Worm (Caenorhabditis elegans) whole organism, early embryonic: ENCODE results near the gene mrps-22.
A peak's percentile ranks its signal among the peaks of the same experiment; 100 is the strongest.

ENCODE experiments used
- B0310.2 ChIP-seq: sonication (generic microtip); optimal IDR thresholded peaks from 2 replicates; lab custom pipeline; 2016; ENCODE audit warnings: mild to moderate bottlenecking, missing genetic modification characterization, missing compliant biosample characterization
- F13C5.2 ChIP-seq: sonication (generic microtip); optimal IDR thresholded peaks from 2 replicates; lab custom pipeline; 2017; ENCODE audit warnings: mild to moderate bottlenecking, missing genetic modification characterization, inconsistent platforms, missing compliant biosample characterization
- aly-1 ChIP-seq: sonication (generic microtip); optimal IDR thresholded peaks from 2 replicates; lab custom pipeline; 2016; ENCODE audit warnings: missing genetic modification characterization, missing compliant biosample characterization
- ama-1 ChIP-seq: fragments of 150-350 bp; optimal IDR thresholded peaks from 2 replicates; lab custom pipeline; 2014
- ceh-13 ChIP-seq: fragments of 200-800 bp; sonication (Bioruptor generic); optimal IDR thresholded peaks from 2 replicates; lab custom pipeline; 2018; ENCODE audit warnings: mild to moderate bottlenecking, missing genetic modification characterization, missing compliant biosample characterization
- ceh-36 ChIP-seq: sonication (generic microtip); optimal IDR thresholded peaks from 2 replicates; lab custom pipeline; 2016; ENCODE audit warnings: missing genetic modification characterization, inconsistent platforms, missing compliant biosample characterization
- ets-7 ChIP-seq: sonication (generic microtip); optimal IDR thresholded peaks from 2 replicates; lab custom pipeline; 2016; ENCODE audit warnings: missing genotype, missing genetic modification characterization, missing compliant biosample characterization
- flt-1 ChIP-seq: fragments of 200-800 bp; sonication (Bioruptor generic); IDR thresholded peaks from 2 replicates; pipeline ENCODE4 v1.3.6; 2022; ENCODE audit warnings: missing genetic modification characterization, missing compliant biosample characterization
- hmbx-1 ChIP-seq: sonication (generic microtip); optimal IDR thresholded peaks from 2 replicates; lab custom pipeline; 2016; ENCODE audit warnings: mild to moderate bottlenecking, missing genetic modification characterization, missing compliant biosample characterization
- hmg-4 ChIP-seq: fragments of 200-800 bp; sonication (Bioruptor generic); optimal IDR thresholded peaks from 2 replicates; lab custom pipeline; 2018; ENCODE audit warnings: mild to moderate bottlenecking, missing genetic modification characterization, missing compliant biosample characterization
- hnd-1 ChIP-seq: sonication (generic microtip); optimal IDR thresholded peaks from 2 replicates; lab custom pipeline; 2016; ENCODE audit warnings: missing genetic modification characterization, missing compliant biosample characterization
- pes-1 ChIP-seq: fragments of 200-800 bp; sonication (Bioruptor generic); IDR thresholded peaks from 2 replicates; pipeline ENCODE4 v1.3.6; 2022; ENCODE audit warnings: missing genetic modification reagents, missing genetic modification characterization, missing compliant biosample characterization
- scrt-1 ChIP-seq: fragments of 200-800 bp; sonication (Bioruptor generic); IDR thresholded peaks from 2 replicates; pipeline ENCODE4 v1.3.6; 2022; ENCODE audit warnings: missing genetic modification characterization, missing compliant biosample characterization
- sea-1 ChIP-seq: fragments of 200-800 bp; sonication (Bioruptor generic); conservative IDR thresholded peaks from 2 replicates; pipeline ENCODE4 v1.3.6; 2022; ENCODE audit warnings: missing genetic modification characterization, missing compliant biosample characterization
- tbx-11 ChIP-seq: fragments of 200-800 bp; sonication (Bioruptor generic); IDR thresholded peaks from 2 replicates; pipeline ENCODE4 v1.3.6; 2022; ENCODE audit warnings: missing genetic modification characterization, missing compliant biosample characterization
- tbx-37 ChIP-seq: fragments of 200-800 bp; sonication (Bioruptor generic); conservative IDR thresholded peaks from 2 replicates; pipeline ENCODE4 v1.3.6; 2022; ENCODE audit warnings: missing genetic modification reagents, missing genetic modification characterization, missing compliant biosample characterization
- tra-4 ChIP-seq: sonication (generic microtip); optimal IDR thresholded peaks from 2 replicates; lab custom pipeline; 2017; ENCODE audit warnings: missing genetic modification characterization, missing compliant biosample characterization

Gene mrps-22

DNA sequence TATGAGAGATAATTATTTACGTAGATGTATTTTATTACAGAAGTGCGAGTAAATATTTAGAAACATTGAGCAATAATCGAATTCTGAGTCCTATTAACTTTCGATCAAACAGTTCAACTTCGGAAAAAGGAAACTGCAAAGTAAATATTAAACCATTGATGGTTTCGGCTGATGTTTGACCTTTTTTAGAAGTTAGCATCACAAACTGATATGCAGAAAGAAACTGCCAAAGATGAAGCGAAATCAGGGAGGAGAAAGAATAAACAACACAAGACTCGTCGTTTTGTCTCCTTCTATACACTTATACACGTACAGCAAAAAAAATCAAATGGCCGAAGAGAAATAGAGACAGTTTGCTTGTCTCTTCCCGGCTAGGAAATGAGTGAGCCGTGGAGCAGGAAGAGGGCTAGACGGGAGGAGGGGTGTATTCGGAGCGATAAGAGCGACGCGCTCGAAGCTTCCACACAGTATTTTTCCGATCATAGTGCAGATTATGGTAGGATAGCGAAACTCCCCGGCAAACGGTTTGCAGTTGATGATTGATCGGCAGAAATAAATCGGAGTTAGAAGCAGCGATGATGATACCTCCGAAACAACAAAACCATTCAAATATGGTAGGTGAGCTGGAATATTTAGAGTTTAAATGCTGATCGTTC, 25.7 kb upstream of the mrps-22 start:
- no peak for TF ChIP-seq ets-7 (tag; lab: Kevin White, UChicago)
- TF ChIP-seq sea-1 (GFP tag; lab: Robert Waterston, UW): no peak
- TF ChIP-seq tra-4: no peak
- no peak for TF ChIP-seq ama-1
- TF ChIP-seq hnd-1 (tag; lab: Kevin White, UChicago): no peak
- no peak for TF ChIP-seq scrt-1
- TF ChIP-seq hmbx-1: no peak
- no peak for TF ChIP-seq ceh-36 (tag; lab: Kevin White, UChicago)
- TF ChIP-seq B0310.2 (tag; lab: Kevin White, UChicago): no peak
- no peak for TF ChIP-seq flt-1 (GFP tag; lab: Robert Waterston, UW)
- no peak for TF ChIP-seq tbx-37 (GFP tag; lab: Robert Waterston, UW)
- TF ChIP-seq ceh-13 (GFP tag; lab: Kevin White, UChicago): no peak
- TF ChIP-seq hmg-4: no peak
- no peak for TF ChIP-seq F13C5.2 (tag; lab: Kevin White, UChicago)
- no peak for TF ChIP-seq pes-1 (GFP tag; lab: Robert Waterston, UW)
- no peak for TF ChIP-seq tbx-11 (GFP tag; lab: Robert Waterston, UW)
- TF ChIP-seq aly-1 (tag; lab: Kevin White, UChicago): no peak

DNA sequence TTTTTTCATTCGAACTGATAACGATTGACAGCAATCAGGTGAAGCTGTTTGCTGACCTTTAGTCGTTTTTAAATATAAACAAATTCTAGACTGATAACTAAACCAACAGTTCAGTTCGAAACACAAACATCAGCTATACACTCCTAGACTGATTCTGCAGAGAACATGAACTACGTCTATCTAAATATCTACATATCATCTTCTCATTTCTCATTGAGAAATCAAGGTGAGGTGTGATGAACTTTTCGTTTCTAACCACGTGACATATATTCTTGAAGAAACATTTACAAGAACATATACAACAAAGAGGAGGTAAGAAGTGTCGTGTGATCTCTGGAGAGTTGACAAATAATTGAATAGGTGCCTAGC, 25.2 kb upstream of the mrps-22 start:
- TF ChIP-seq ceh-13 (GFP tag; lab: Kevin White, UChicago) (no peak), F13C5.2 (tag; lab: Kevin White, UChicago) (no peak), tbx-37 (GFP tag; lab: Robert Waterston, UW) (no peak), B0310.2 (tag; lab: Kevin White, UChicago) (no peak), ceh-36 (tag; lab: Kevin White, UChicago) (no peak), aly-1 (tag; lab: Kevin White, UChicago) (no peak)

DNA sequence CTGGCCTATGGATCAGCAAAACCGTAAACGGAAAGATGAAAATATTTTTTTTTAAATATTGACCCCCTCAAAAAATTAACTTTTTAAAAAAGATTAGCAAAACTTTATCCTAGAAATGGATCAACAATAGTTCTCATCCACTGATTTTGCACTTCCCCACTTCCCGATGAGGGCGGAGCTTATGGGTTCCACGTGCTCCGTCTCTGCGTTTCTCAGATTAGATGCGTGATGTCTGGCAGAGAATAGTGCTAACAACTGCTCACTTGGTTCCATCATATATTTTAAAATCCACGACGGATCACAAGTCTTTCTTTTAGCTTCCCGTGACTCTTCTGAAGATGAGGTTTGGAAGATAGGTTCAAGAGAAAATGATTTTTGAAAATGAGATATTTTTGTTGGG, 24.1 kb upstream of the mrps-22 start:
- TF ChIP-seq ets-7 (tag; lab: Kevin White, UChicago) (no peak), sea-1 (GFP tag; lab: Robert Waterston, UW) (no peak), tra-4 (no peak), hmbx-1 (no peak), tbx-11 (GFP tag; lab: Robert Waterston, UW) (no peak), ceh-13 (GFP tag; lab: Kevin White, UChicago) (no peak), aly-1 (tag; lab: Kevin White, UChicago) (no peak), pes-1 (GFP tag; lab: Robert Waterston, UW) (no peak), B0310.2 (tag; lab: Kevin White, UChicago) (no peak), scrt-1 (no peak), flt-1 (GFP tag; lab: Robert Waterston, UW) (no peak), hmg-4 (no peak), F13C5.2 (tag; lab: Kevin White, UChicago) (no peak), tbx-37 (GFP tag; lab: Robert Waterston, UW) (no peak), hnd-1 (tag; lab: Kevin White, UChicago) (no peak), ama-1 (no peak), ceh-36 (tag; lab: Kevin White, UChicago) (no peak)

DNA sequence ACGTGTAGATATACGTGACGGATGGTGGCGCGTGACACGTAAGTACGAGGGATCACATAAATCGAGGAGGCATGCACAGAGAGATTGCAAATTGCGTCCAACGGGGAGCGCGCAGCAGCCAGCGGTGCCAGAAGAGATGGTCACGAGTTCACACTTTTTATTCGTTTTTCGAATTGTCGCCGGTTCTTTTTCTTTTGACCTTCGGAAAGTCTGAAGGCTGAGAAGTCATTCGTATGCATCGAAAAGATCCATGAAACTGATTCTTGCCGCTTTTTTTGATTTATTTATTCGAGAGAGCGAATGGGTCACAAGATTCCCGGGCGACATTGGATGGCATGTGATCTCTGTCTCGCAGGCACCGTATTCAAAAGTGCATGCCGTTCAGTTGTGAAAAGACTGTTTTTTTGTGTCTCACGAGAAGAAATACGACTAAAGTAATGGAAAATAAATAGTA, 23.4 kb upstream of the mrps-22 start:
- no peak for TF ChIP-seq ama-1
- no peak for TF ChIP-seq aly-1 (tag; lab: Kevin White, UChicago)
- TF ChIP-seq B0310.2 (tag; lab: Kevin White, UChicago): no peak
- TF ChIP-seq tbx-37 (GFP tag; lab: Robert Waterston, UW): no peak
- TF ChIP-seq flt-1 (GFP tag; lab: Robert Waterston, UW): no peak
- no peak for TF ChIP-seq hnd-1 (tag; lab: Kevin White, UChicago)
- TF ChIP-seq sea-1 (GFP tag; lab: Robert Waterston, UW): no peak
- no peak for TF ChIP-seq tbx-11 (GFP tag; lab: Robert Waterston, UW)
- TF ChIP-seq ets-7 (tag; lab: Kevin White, UChicago): no peak

DNA sequence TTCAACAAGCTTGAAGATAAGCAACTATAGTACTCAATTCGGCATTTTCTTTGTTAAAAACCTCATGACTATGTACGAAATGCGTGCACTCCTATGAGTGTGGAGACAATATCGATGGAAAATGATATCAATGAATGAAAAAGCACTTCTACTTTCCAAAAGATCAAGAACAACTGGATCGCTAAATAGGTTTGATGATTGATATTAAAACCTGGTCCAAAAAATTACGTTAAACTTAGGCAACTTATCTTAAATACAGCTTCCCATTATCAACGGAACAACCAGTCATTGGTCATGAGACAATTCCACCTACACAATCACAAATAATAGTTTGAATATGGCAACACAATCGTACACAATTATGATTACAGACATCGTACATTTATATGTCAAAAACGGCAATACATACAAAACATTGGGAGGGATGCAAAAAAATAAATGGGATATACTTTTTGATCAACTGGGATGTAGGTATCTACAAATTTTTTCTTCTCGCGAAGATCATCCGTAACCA, 22.7 kb upstream of the mrps-22 start:
- TF ChIP-seq ets-7 (tag; lab: Kevin White, UChicago) (no peak), ceh-13 (GFP tag; lab: Kevin White, UChicago) (no peak), hnd-1 (tag; lab: Kevin White, UChicago) (no peak), tra-4 (no peak), hmg-4 (no peak), tbx-11 (GFP tag; lab: Robert Waterston, UW) (no peak), ama-1 (no peak), scrt-1 (no peak), pes-1 (GFP tag; lab: Robert Waterston, UW) (no peak), F13C5.2 (tag; lab: Kevin White, UChicago) (no peak)

DNA sequence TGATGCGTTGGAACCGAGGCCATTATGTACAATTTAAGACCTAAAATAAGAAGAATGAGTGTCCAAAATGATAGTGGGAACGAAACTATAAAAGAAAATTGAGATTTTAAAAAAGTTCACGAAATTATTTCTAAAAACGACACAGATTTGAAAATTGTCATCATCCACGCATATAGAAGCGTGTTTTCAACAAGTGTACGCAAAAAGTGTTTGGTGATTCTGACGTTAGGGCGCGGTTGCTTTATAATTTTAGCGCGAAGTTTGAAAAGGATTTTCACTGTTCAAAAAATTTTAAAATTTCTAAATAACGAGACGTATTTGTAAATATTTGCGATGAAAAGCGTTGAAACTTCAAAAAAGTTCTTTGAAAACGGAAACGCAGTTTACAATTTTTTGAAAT, 19.1 kb upstream of the mrps-22 start, which contains the start of gene cdc-48.1:
cdc-48.1 (minus strand) TSS at position 40 of the 400 bp plus-strand sequence.
- TF ChIP-seq hnd-1 (tag; lab: Kevin White, UChicago) (peak; percentile 42), ceh-36 (tag; lab: Kevin White, UChicago) (peak; percentile 54), hmbx-1 (peak; percentile 51), aly-1 (tag; lab: Kevin White, UChicago) (no peak), sea-1 (GFP tag; lab: Robert Waterston, UW) (peak; percentile 86), hmg-4 (peak; percentile 65), ama-1 (no peak), ceh-13 (GFP tag; lab: Kevin White, UChicago) (peak; percentile 47), flt-1 (GFP tag; lab: Robert Waterston, UW) (peak; percentile 81), pes-1 (GFP tag; lab: Robert Waterston, UW) (peak; percentile 82), tbx-11 (GFP tag; lab: Robert Waterston, UW) (peak; percentile 57; the same call in 1 of the 2 replicates), B0310.2 (tag; lab: Kevin White, UChicago) (peak; percentile 74), scrt-1 (peak; percentile 57; the same call in 1 of the 2 replicates), ets-7 (tag; lab: Kevin White, UChicago) (peak; percentile 45), tbx-37 (GFP tag; lab: Robert Waterston, UW) (peak; percentile 75), tra-4 (peak; percentile 60), F13C5.2 (tag; lab: Kevin White, UChicago) (peak; percentile 99)
